Worm (Caenorhabditis elegans) whole organism, L2 larva: ENCODE data around the gene ZK546.2.

Source experiments
- elt-1 ChIP-seq: fragments of 150-350 bp; optimal IDR thresholded peaks from 2 replicates; lab custom pipeline; 2014; ENCODE audit warnings: missing biosample characterization, missing genetic modification characterization
- mbf-1 ChIP-seq: sonication (generic microtip); optimal IDR thresholded peaks from 2 replicates; lab custom pipeline; 2017; ENCODE audit warnings: missing biosample characterization, missing genetic modification characterization
- nhr-10 ChIP-seq: sonication (generic microtip); optimal IDR thresholded peaks from 2 replicates; lab custom pipeline; 2017; ENCODE audit warnings: missing biosample characterization, missing genetic modification characterization
- nhr-12 ChIP-seq: fragments of 150-350 bp; optimal IDR thresholded peaks from 2 replicates; lab custom pipeline; 2014; ENCODE audit warnings: missing biosample characterization, missing genetic modification characterization
- nhr-25 ChIP-seq: fragments of 150-350 bp; sonication (generic microtip); optimal IDR thresholded peaks from 3 replicates; lab custom pipeline; 2014; ENCODE audit warnings: missing biosample characterization, missing genetic modification characterization
- nhr-77 ChIP-seq: fragments of 150-350 bp; optimal IDR thresholded peaks from 2 replicates; lab custom pipeline; 2014; ENCODE audit warnings: missing biosample characterization, missing genetic modification characterization
- unc-62 ChIP-seq: fragments of 150-350 bp; optimal IDR thresholded peaks from 2 replicates; lab custom pipeline; 2014; ENCODE audit warnings: missing biosample characterization, missing genetic modification reagents, missing genetic modification characterization
- ztf-11 ChIP-seq: sonication (generic microtip); optimal IDR thresholded peaks from 2 replicates; lab custom pipeline; 2017; ENCODE audit warnings: missing biosample characterization, missing genetic modification characterization
- ztf-4 ChIP-seq: fragments of 150-350 bp; optimal IDR thresholded peaks from 2 replicates; lab custom pipeline; 2014; ENCODE audit warnings: missing biosample characterization, missing genetic modification characterization

ce11 chrII:4905883-4906282 lies 39.9 kb upstream of the ZK546.2 start:
- TF ChIP-seq mbf-1 (no peak), ztf-11 (tag; lab: Kevin White, UChicago) (no peak), nhr-77 (tag; lab: Kevin White, UChicago) (no peak), ztf-4 (tag; lab: Kevin White, UChicago) (no peak), nhr-25 (no peak), nhr-10 (tag; lab: Kevin White, UChicago) (no peak), elt-1 (tag; lab: Kevin White, UChicago) (no peak), nhr-12 (tag; lab: Kevin White, UChicago) (no peak), unc-62 (GFP tag; lab: Kevin White, UChicago) (no peak)
